Worm (Caenorhabditis elegans) whole organism, L1 larva: ENCODE measurements around the gene srt-40.

Experiments used
- C16A3.4 ChIP-seq: fragments of 150-350 bp; optimal IDR thresholded peaks from 2 replicates; lab custom pipeline; 2014; ENCODE audit warnings: missing biosample characterization, missing genetic modification characterization
- C34B4.2 ChIP-seq: sonication (generic microtip); optimal IDR thresholded peaks from 2 replicates; lab custom pipeline; 2017; ENCODE audit warnings: mild to moderate bottlenecking, missing genetic modification characterization, missing compliant biosample characterization
- F16B12.6 ChIP-seq: fragments of 150-350 bp; optimal IDR thresholded peaks from 2 replicates; lab custom pipeline; 2014; ENCODE audit warnings: missing biosample characterization, missing genetic modification characterization
- aha-1 ChIP-seq: fragments of 150-350 bp; optimal IDR thresholded peaks from 2 replicates; lab custom pipeline; 2014; ENCODE audit warnings: missing biosample characterization, missing genetic modification characterization
- alr-1 ChIP-seq: fragments of 200-800 bp; sonication (Bioruptor generic); optimal IDR thresholded peaks from 2 replicates; lab custom pipeline; 2018; ENCODE audit warnings: borderline replicate concordance, mild to moderate bottlenecking, missing genetic modification characterization, missing compliant biosample characterization
- blmp-1 ChIP-seq: fragments of 150-350 bp; optimal IDR thresholded peaks from 2 replicates; lab custom pipeline; 2014; ENCODE audit warnings: missing biosample characterization, missing genetic modification characterization
- ceh-8 ChIP-seq: fragments of 200-800 bp; sonication (Bioruptor generic); optimal IDR thresholded peaks from 2 replicates; lab custom pipeline; 2018; ENCODE audit warnings: mild to moderate bottlenecking, missing genetic modification characterization, moderate library complexity, missing compliant biosample characterization
- ceh-88 ChIP-seq: fragments of 200-800 bp; sonication (Bioruptor generic); IDR thresholded peaks from 2 replicates; pipeline ENCODE4 v1.3.6; 2022; ENCODE audit warnings: missing genetic modification characterization, missing compliant biosample characterization
- ces-1 ChIP-seq: fragments of 150-350 bp; optimal IDR thresholded peaks from 2 replicates; lab custom pipeline; 2014; ENCODE audit warnings: missing biosample characterization, missing genetic modification reagents, missing genetic modification characterization
- dpl-1 ChIP-seq, 3 experiments: fragments of 150-350 bp in 2 of 3; sonication (generic microtip) in 1 of 3; optimal IDR thresholded peaks; 2 replicates each; lab custom pipeline; 2014 to 2017; ENCODE audit warnings: missing biosample characterization in 3 of 3, missing genetic modification characterization in 3 of 3, missing genetic modification reagents in 3 of 3
- dsc-1 ChIP-seq: sonication (generic microtip); optimal IDR thresholded peaks from 2 replicates; lab custom pipeline; 2016; ENCODE audit warnings: mild to moderate bottlenecking, missing genetic modification characterization, missing compliant biosample characterization
- efl-1 ChIP-seq, 4 experiments: fragments of 150-350 bp; optimal IDR thresholded peaks in 3 of 4; peaks in 1 of 4; 1 replicate in 1 of 4; 2 replicates in 3 of 4; lab custom pipeline; 2014; ENCODE audit warnings: missing biosample characterization in 2 of 4, missing genetic modification characterization in 2 of 4, missing genetic modification reagents in 2 of 4
- efl-3 ChIP-seq: fragments of 200-800 bp; sonication (Bioruptor generic); optimal IDR thresholded peaks from 2 replicates; lab custom pipeline; 2018; ENCODE audit warnings: mild to moderate bottlenecking, missing genetic modification characterization, missing compliant biosample characterization
- egl-27 ChIP-seq, 2 experiments: fragments of 150-350 bp in 1 of 2; sonication (generic microtip); optimal IDR thresholded peaks; 3 replicates each; lab custom pipeline; 2017 to 2018; ENCODE audit warnings: missing biosample characterization in 2 of 2, missing genetic modification characterization in 2 of 2, missing genetic modification reagents in 2 of 2
- elt-2 ChIP-seq: sonication (generic microtip); optimal IDR thresholded peaks from 2 replicates; lab custom pipeline; 2016; ENCODE audit warnings: missing genetic modification characterization, mild to moderate bottlenecking, inconsistent platforms, missing compliant biosample characterization, missing genetic modification reagents
- elt-3 ChIP-seq, 6 experiments: fragments of 150-350 bp in 1 of 6; sonication (generic microtip); optimal IDR thresholded peaks; 2 replicates each; lab custom pipeline; 2017 to 2018; ENCODE audit warnings: missing biosample characterization in 6 of 6, missing genetic modification characterization in 6 of 6, inconsistent platforms in 1 of 6
- fkh-10 ChIP-seq: sonication (generic microtip); optimal IDR thresholded peaks from 2 replicates; lab custom pipeline; 2017; ENCODE audit warnings: missing biosample characterization, missing genetic modification reagents, missing genetic modification characterization
- fkh-8 ChIP-seq: sonication (generic microtip); optimal IDR thresholded peaks from 2 replicates; lab custom pipeline; 2016; ENCODE audit warnings: mild to moderate bottlenecking, missing genetic modification characterization, missing compliant biosample characterization
- fos-1 ChIP-seq: fragments of 150-350 bp; optimal IDR thresholded peaks from 2 replicates; lab custom pipeline; 2014; ENCODE audit warnings: missing biosample characterization, missing genetic modification characterization
- grh-1 ChIP-seq: fragments of 200-800 bp; sonication (Bioruptor generic); IDR thresholded peaks from 2 replicates; pipeline ENCODE4 v1.3.6; 2022; ENCODE audit warnings: missing genetic modification reagents, missing genetic modification characterization, missing compliant biosample characterization
- hlh-4 ChIP-seq: sonication (generic microtip); optimal IDR thresholded peaks from 2 replicates; lab custom pipeline; 2016; ENCODE audit warnings: mild to moderate bottlenecking, missing genetic modification characterization, missing compliant biosample characterization
- isw-1 ChIP-seq: fragments of 200-800 bp; sonication (Bioruptor generic); IDR thresholded peaks from 2 replicates; pipeline ENCODE4 v1.3.6; 2022; ENCODE audit warnings: missing genetic modification characterization, missing compliant biosample characterization
- lin-14 ChIP-seq: fragments of 200-800 bp; sonication (Bioruptor generic); optimal IDR thresholded peaks from 2 replicates; lab custom pipeline; 2018; ENCODE audit warnings: mild to moderate bottlenecking, missing genetic modification characterization, moderate library complexity, missing compliant biosample characterization
- lsy-2 ChIP-seq, 2 experiments: fragments of 150-350 bp; optimal IDR thresholded peaks; 2 replicates each; lab custom pipeline; 2014; ENCODE audit warnings: missing biosample characterization in 2 of 2, missing genetic modification characterization in 2 of 2
- mab-9 ChIP-seq: fragments of 200-800 bp; sonication (Bioruptor generic); IDR thresholded peaks from 2 replicates; pipeline ENCODE4 v1.3.6; 2022; ENCODE audit warnings: missing genetic modification reagents, missing genetic modification characterization, missing compliant biosample characterization
- mdl-1 ChIP-seq, 2 experiments: fragments of 150-350 bp; optimal IDR thresholded peaks; 2 replicates each; lab custom pipeline; 2014 to 2017; ENCODE audit warnings: missing biosample characterization in 2 of 2, missing genetic modification characterization in 2 of 2, inconsistent platforms in 1 of 2
- mep-1 ChIP-seq: fragments of 150-350 bp; optimal IDR thresholded peaks from 2 replicates; lab custom pipeline; 2014; ENCODE audit warnings: missing biosample characterization, missing genetic modification characterization
- nhr-11 ChIP-seq: fragments of 150-350 bp; optimal IDR thresholded peaks from 2 replicates; lab custom pipeline; 2014; ENCODE audit warnings: missing biosample characterization, missing genetic modification characterization
- nhr-28 ChIP-seq: fragments of 150-350 bp; optimal IDR thresholded peaks from 2 replicates; lab custom pipeline; 2014; ENCODE audit warnings: missing biosample characterization, missing genetic modification characterization
- nhr-71 ChIP-seq: sonication (generic microtip); optimal IDR thresholded peaks from 2 replicates; lab custom pipeline; 2016; ENCODE audit warnings: mild to moderate bottlenecking, missing genetic modification characterization, moderate library complexity, missing compliant biosample characterization
- nhr-76 ChIP-seq: sonication (generic microtip); optimal IDR thresholded peaks from 2 replicates; lab custom pipeline; 2017; ENCODE audit warnings: missing biosample characterization, missing genetic modification characterization
- nhr-85 ChIP-seq: sonication (generic microtip); peaks from one replicate; lab custom pipeline; 2016; ENCODE audit warnings: missing genetic modification characterization, inconsistent platforms, missing compliant biosample characterization
- nhr-90 ChIP-seq: sonication (generic microtip); optimal IDR thresholded peaks from 2 replicates; lab custom pipeline; 2016; ENCODE audit warnings: mild to moderate bottlenecking, missing genetic modification characterization, missing compliant biosample characterization; ENCODE audit not compliant: poor library complexity
- pax-3 ChIP-seq: fragments of 200-800 bp; sonication (Bioruptor generic); optimal IDR thresholded peaks from 2 replicates; lab custom pipeline; 2018; ENCODE audit warnings: mild to moderate bottlenecking, missing genetic modification characterization, moderate library complexity, missing compliant biosample characterization
- pqm-1 ChIP-seq: sonication (generic microtip); optimal IDR thresholded peaks from 3 replicates; lab custom pipeline; 2017; ENCODE audit warnings: missing biosample characterization, missing genetic modification characterization
- skn-1 ChIP-seq: fragments of 150-350 bp; optimal IDR thresholded peaks from 2 replicates; lab custom pipeline; 2014; ENCODE audit warnings: missing biosample characterization, missing genetic modification characterization
- snpc-4 ChIP-seq: fragments of 150-350 bp; optimal IDR thresholded peaks from 2 replicates; lab custom pipeline; 2014; ENCODE audit warnings: missing biosample characterization, missing genetic modification characterization
- snu-23 ChIP-seq: sonication (generic microtip); optimal IDR thresholded peaks from 2 replicates; lab custom pipeline; 2016; ENCODE audit warnings: missing genetic modification characterization, missing compliant biosample characterization
- sptf-1 ChIP-seq: fragments of 150-350 bp; optimal IDR thresholded peaks from 2 replicates; lab custom pipeline; 2014; ENCODE audit warnings: missing biosample characterization, missing genetic modification characterization
- sup-37 ChIP-seq: fragments of 200-800 bp; sonication (Bioruptor generic); optimal IDR thresholded peaks from 2 replicates; lab custom pipeline; 2018; ENCODE audit warnings: mild to moderate bottlenecking, missing genetic modification characterization, missing compliant biosample characterization
- tlp-1 ChIP-seq: fragments of 150-350 bp; optimal IDR thresholded peaks from 2 replicates; lab custom pipeline; 2014; ENCODE audit warnings: missing biosample characterization, missing genetic modification characterization
- unc-86 ChIP-seq: sonication (generic microtip); optimal IDR thresholded peaks from 2 replicates; lab custom pipeline; 2016; ENCODE audit warnings: missing genetic modification characterization, missing compliant biosample characterization
- zip-4 ChIP-seq: fragments of 200-800 bp; sonication (Bioruptor generic); optimal IDR thresholded peaks from 2 replicates; lab custom pipeline; 2018; ENCODE audit warnings: mild to moderate bottlenecking, missing genetic modification characterization, moderate library complexity, missing compliant biosample characterization
- ztf-4 ChIP-seq: fragments of 150-350 bp; optimal IDR thresholded peaks from 2 replicates; lab custom pipeline; 2014; ENCODE audit warnings: missing biosample characterization, missing genetic modification characterization

The srt-40 gene

DNA sequence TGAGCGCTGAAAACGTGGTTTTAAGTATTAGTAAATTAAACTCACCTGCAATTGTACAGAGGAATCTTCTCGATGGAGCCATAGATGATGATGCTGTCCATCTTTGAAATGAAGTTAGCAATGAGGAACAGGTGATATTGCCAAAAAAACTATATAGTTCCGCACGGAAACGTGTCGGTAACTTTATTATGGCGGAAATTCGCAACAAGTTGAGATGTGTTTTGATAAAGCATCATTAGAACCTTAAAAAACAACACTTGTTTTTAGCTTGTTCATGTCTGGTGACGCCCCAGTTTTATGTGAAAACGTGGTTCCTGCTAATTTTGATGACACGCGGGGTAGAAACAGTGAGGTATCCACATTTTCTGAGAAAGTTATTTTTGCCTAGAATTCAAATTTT lies at the start of gene srt-40:
srt-40 (minus strand) TSS at position 101 of the 400 bp plus-strand sequence.
- TF ChIP-seq fos-1 (tag; lab: Kevin White, UChicago): no peak
- TF ChIP-seq tlp-1 (tag; lab: Kevin White, UChicago): no peak
- TF ChIP-seq dpl-1 (GFP tag; optimal IDR thresholded peaks at IDR 0.05; lab: Kevin White, UChicago): no peak
- no peak for TF ChIP-seq blmp-1

- TF ChIP-seq isw-1 (GFP tag; lab: Robert Waterston, UW) (peak; percentile 9; the same call in 1 of the 2 replicates), lsy-2 (tag; optimal IDR thresholded peaks at IDR 0.05; lab: Kevin White, UChicago) (peak in 1 of 2 experiments; percentile 3)
These were observed 49.1 kb upstream of the srt-40 start, which contains the start of gene F41B5.1 for ce11 chrV:2255191-2255590. F41B5.1 (plus strand) TSS chrV:2255533.

- TF ChIP-seq alr-1 (tag; lab: Kevin White, UChicago) (no peak), sup-37 (no peak), sptf-1 (no peak), snpc-4 (tag; lab: Kevin White, UChicago) (no peak), efl-3 (no peak), ceh-88 (GFP tag; lab: Robert Waterston, UW) (no peak), pqm-1 (no peak), nhr-11 (no peak), dsc-1 (tag; lab: Kevin White, UChicago) (no peak), mdl-1 (tag; optimal IDR thresholded peaks at IDR 0.05; lab: Kevin White, UChicago) (no peak)
These were observed 48.6 kb upstream of the srt-40 start, which contains the start of gene str-253 for ce11 chrV:2254553-2255124. str-253 (minus strand) TSS chrV:2254603.

ce11 chrV:2251774-2252173 lies 45.7 kb upstream of the srt-40 start:
- no peak for TF ChIP-seq efl-1 (optimal IDR thresholded peaks at IDR 0.05; lab: Kevin White, UChicago)
- TF ChIP-seq efl-1 (GFP tag; optimal IDR thresholded peaks at IDR 0.05 in 1 of 2; lab: Kevin White, UChicago): no peak
- TF ChIP-seq elt-2 (tag; lab: Kevin White, UChicago): peak; percentile 2
- no peak for TF ChIP-seq grh-1 (GFP tag; lab: Robert Waterston, UW)
- TF ChIP-seq nhr-28 (tag; lab: Kevin White, UChicago): no peak
- TF ChIP-seq fkh-10 (GFP tag; lab: Kevin White, UChicago): no peak
- TF ChIP-seq, all 84 proteins: peak for 1

ce11 chrV:2250126-2250590 lies 44.1 kb upstream of the srt-40 start, which contains the start of gene cyp-33C7:
cyp-33C7 (plus strand) TSS chrV:2250540.
- TF ChIP-seq elt-3 (tag; optimal IDR thresholded peaks at IDR 0.05; lab: Kevin White, UChicago): peak in 1 of 6 experiments; percentile 37
- no peak for TF ChIP-seq grh-1 (GFP tag; lab: Robert Waterston, UW)
- no peak for TF ChIP-seq F16B12.6
- peak; percentile 19 for TF ChIP-seq mep-1
- no peak for TF ChIP-seq pqm-1
- TF ChIP-seq alr-1 (tag; lab: Kevin White, UChicago): no peak
- peak; percentile 36 for TF ChIP-seq nhr-90 (tag; lab: Kevin White, UChicago)
- no peak for TF ChIP-seq mab-9 (GFP tag; lab: Robert Waterston, UW)
- TF ChIP-seq aha-1 (tag; lab: Kevin White, UChicago): no peak
- no peak for TF ChIP-seq ceh-8 (GFP tag; lab: Kevin White, UChicago)
- TF ChIP-seq egl-27 (tag; optimal IDR thresholded peaks at IDR 0.05; lab: Kevin White, UChicago): no peak
- no peak for TF ChIP-seq zip-4 (GFP tag; lab: Kevin White, UChicago)
- peak; percentile 19 to 23 for TF ChIP-seq lsy-2 (tag; optimal IDR thresholded peaks at IDR 0.05; lab: Kevin White, UChicago)
- peak; percentile 2 for TF ChIP-seq fkh-8 (tag; lab: Kevin White, UChicago)
- no peak for TF ChIP-seq sup-37
- no peak for TF ChIP-seq unc-86 (tag; lab: Kevin White, UChicago)
- no peak for TF ChIP-seq hlh-4 (tag; lab: Kevin White, UChicago)
- peak; percentile 81 for TF ChIP-seq skn-1 (tag; lab: Kevin White, UChicago)
- TF ChIP-seq pax-3 (tag; lab: Kevin White, UChicago): no peak
- TF ChIP-seq nhr-71 (tag; lab: Kevin White, UChicago): peak; percentile 59
- no peak for TF ChIP-seq ces-1 (GFP tag; lab: Kevin White, UChicago)
- peak; percentile 33 for TF ChIP-seq snu-23 (GFP tag; lab: Kevin White, UChicago)
- TF ChIP-seq C16A3.4 (tag; lab: Kevin White, UChicago): peak; percentile 25
- no peak for TF ChIP-seq C34B4.2
- no peak for TF ChIP-seq nhr-76 (tag; lab: Kevin White, UChicago)
- no peak for TF ChIP-seq ztf-4 (tag; lab: Kevin White, UChicago)
- TF ChIP-seq lin-14 (GFP tag; lab: Kevin White, UChicago): peak; percentile 88
- TF ChIP-seq nhr-85 (tag; lab: Kevin White, UChicago): no peak
- TF ChIP-seq isw-1 (GFP tag; lab: Robert Waterston, UW): no peak
